Fruit fly (Drosophila melanogaster): ENCODE measurements around the gene CG11109.

The CG11109 gene

dm6 chr3L:22888591-22889258 is 16.7 kb downstream of the CG11109 start:
- TF ChIP-seq CG10543 (GFP tag; optimal IDR thresholded peaks at IDR 0.05) (peak; percentile 71), CG2199 (GFP tag; IDR thresholded peaks at IDR 0.05) (no peak), vvl (GFP tag; IDR thresholded peaks at IDR 0.05) (peak; percentile 47), sd (tag; optimal IDR thresholded peaks at IDR 0.05) (peak; percentile 97), mirr (GFP tag; optimal IDR thresholded peaks at IDR 0.05) (peak; percentile 44), bab2 (GFP tag; optimal IDR thresholded peaks at IDR 0.05) (no peak), CG17802 (tag; optimal IDR thresholded peaks at IDR 0.05) (peak; percentile 30), zen2 (GFP tag; IDR thresholded peaks at IDR 0.05; ENCODE audit: partially characterized antibody) (no peak), dpn (GFP tag; optimal IDR thresholded peaks at IDR 0.05) (no peak), CG7271 (tag; optimal IDR thresholded peaks at IDR 0.05) (no peak), pan (optimal IDR thresholded peaks at IDR 0.05) (no peak), pan (GFP tag; optimal IDR thresholded peaks at IDR 0.05 in 1 of 2, IDR thresholded peaks at IDR 0.05 in 1 of 2) (no peak), Ptx1 (GFP tag; IDR thresholded peaks at IDR 0.05) (no peak), Stat92E (GFP tag; optimal IDR thresholded peaks at IDR 0.05) (no peak), Sry-δ (GFP tag; optimal IDR thresholded peaks at IDR 0.05) (no peak), CG10959 (GFP tag; IDR thresholded peaks at IDR 0.05) (no peak), CG15479 (GFP tag; optimal IDR thresholded peaks at IDR 0.05) (no peak), sna (GFP tag; IDR thresholded peaks at IDR 0.05; ENCODE audit: partially characterized antibody) (no peak), rib (GFP tag; IDR thresholded peaks at IDR 0.05) (0 out of 2 replicates have a peak, but pooled peaks have one; percentile 38), CG12769 (tag; optimal IDR thresholded peaks at IDR 0.05) (peak; percentile 70), chn (GFP tag; optimal IDR thresholded peaks at IDR 0.05) (no peak), kni (GFP tag; optimal IDR thresholded peaks at IDR 0.05) (peak; percentile 61), CG4707 (GFP tag; optimal IDR thresholded peaks at IDR 0.05) (no peak), CG10431 (GFP tag; optimal IDR thresholded peaks at IDR 0.05) (no peak), az2 (GFP tag; optimal IDR thresholded peaks at IDR 0.05) (no peak), Eip74EF (GFP tag; optimal IDR thresholded peaks at IDR 0.05) (peak in 1 of 2 experiments; percentile 57), aop (GFP tag; IDR thresholded peaks at IDR 0.05) (no peak), ro (GFP tag; IDR thresholded peaks at IDR 0.05) (no peak), Awh (GFP tag; IDR thresholded peaks at IDR 0.05) (0 out of 2 replicates have a peak, but pooled peaks have one; percentile 10), CG14441 (GFP tag; IDR thresholded peaks at IDR 0.05) (no peak), CG17385 (GFP tag; optimal IDR thresholded peaks at IDR 0.05) (no peak), bcd (GFP tag; optimal IDR thresholded peaks at IDR 0.05) (no peak), CG33557 (GFP tag; optimal IDR thresholded peaks at IDR 0.05) (no peak), ssp (GFP tag; IDR thresholded peaks at IDR 0.05) (no peak), CG6254 (GFP tag; optimal IDR thresholded peaks at IDR 0.05) (no peak), Abd-B (GFP tag; optimal IDR thresholded peaks at IDR 0.05) (no peak), zfh1 (GFP tag; IDR thresholded peaks at IDR 0.05) (no peak), Adf1 (GFP tag; IDR thresholded peaks at IDR 0.05) (peak; percentile 12; the same call in 1 of the 2 replicates), Spps (tag; optimal IDR thresholded peaks at IDR 0.05) (no peak), CG9797 (GFP tag; optimal IDR thresholded peaks at IDR 0.05) (no peak), ato (GFP tag; IDR thresholded peaks at IDR 0.05; ENCODE audit: partially characterized antibody) (no peak), CG43689 (GFP tag; IDR thresholded peaks at IDR 0.05) (no peak), CG13123 (GFP tag; optimal IDR thresholded peaks at IDR 0.05) (no peak), dmrt99B (tag; optimal IDR thresholded peaks at IDR 0.05) (no peak), lab (GFP tag; optimal IDR thresholded peaks at IDR 0.05) (peak; percentile 5), odd (GFP tag; optimal IDR thresholded peaks at IDR 0.05) (no peak), Fer2 (tag; optimal IDR thresholded peaks at IDR 0.05) (no peak), CG3281 (GFP tag; optimal IDR thresholded peaks at IDR 0.05) (peak; percentile 24), CG13296 (GFP tag; optimal IDR thresholded peaks at IDR 0.05) (no peak)

All from whole organism, embryonic.